Worm (Caenorhabditis elegans) whole organism, L3 larva: ENCODE results near the gene K08E4.7.

Experiments
- ZK546.5 ChIP-seq: sonication (generic microtip); optimal IDR thresholded peaks from 2 replicates; lab custom pipeline; 2017; ENCODE audit warnings: missing biosample characterization, missing genetic modification characterization
- ceh-28 ChIP-seq: fragments of 150-350 bp; optimal IDR thresholded peaks from 2 replicates; lab custom pipeline; 2014; ENCODE audit warnings: missing biosample characterization, missing genetic modification reagents, missing genetic modification characterization
- ceh-82 ChIP-seq: fragments of 150-350 bp; optimal IDR thresholded peaks from 2 replicates; lab custom pipeline; 2014; ENCODE audit warnings: missing biosample characterization, missing genetic modification characterization
- ceh-9 ChIP-seq: sonication (generic microtip); optimal IDR thresholded peaks from 2 replicates; lab custom pipeline; 2018; ENCODE audit warnings: missing biosample characterization, missing genetic modification characterization
- egl-27 ChIP-seq: sonication (generic microtip); optimal IDR thresholded peaks from 4 replicates; lab custom pipeline; 2017; ENCODE audit warnings: missing biosample characterization, missing genetic modification reagents, missing genetic modification characterization
- elt-2 ChIP-seq: sonication (generic microtip); optimal IDR thresholded peaks from 2 replicates; lab custom pipeline; 2016; ENCODE audit warnings: missing genetic modification reagents, mild to moderate bottlenecking, missing genetic modification characterization, missing compliant biosample characterization
- lin-39 ChIP-seq: fragments of 150-350 bp; optimal IDR thresholded peaks from 2 replicates; lab custom pipeline; 2018; ENCODE audit warnings: missing biosample characterization, missing genetic modification reagents, missing genetic modification characterization
- nhr-67 ChIP-seq: fragments of 150-350 bp; optimal IDR thresholded peaks from 2 replicates; lab custom pipeline; 2014; ENCODE audit warnings: missing biosample characterization, missing genetic modification characterization
- skn-1 ChIP-seq: fragments of 150-350 bp; optimal IDR thresholded peaks from 2 replicates; lab custom pipeline; 2014; ENCODE audit warnings: missing biosample characterization, missing genetic modification characterization
- unc-39 ChIP-seq: sonication (generic microtip); optimal IDR thresholded peaks from 4 replicates; lab custom pipeline; 2017; ENCODE audit warnings: missing biosample characterization, missing genetic modification characterization
- unc-62 ChIP-seq: fragments of 150-350 bp; sonication (generic microtip); optimal IDR thresholded peaks from 4 replicates; lab custom pipeline; 2014; ENCODE audit warnings: missing biosample characterization, missing genetic modification reagents, missing genetic modification characterization
- zag-1 ChIP-seq: fragments of 150-350 bp; optimal IDR thresholded peaks from 2 replicates; lab custom pipeline; 2014; ENCODE audit warnings: missing biosample characterization, missing genetic modification characterization

DNA sequence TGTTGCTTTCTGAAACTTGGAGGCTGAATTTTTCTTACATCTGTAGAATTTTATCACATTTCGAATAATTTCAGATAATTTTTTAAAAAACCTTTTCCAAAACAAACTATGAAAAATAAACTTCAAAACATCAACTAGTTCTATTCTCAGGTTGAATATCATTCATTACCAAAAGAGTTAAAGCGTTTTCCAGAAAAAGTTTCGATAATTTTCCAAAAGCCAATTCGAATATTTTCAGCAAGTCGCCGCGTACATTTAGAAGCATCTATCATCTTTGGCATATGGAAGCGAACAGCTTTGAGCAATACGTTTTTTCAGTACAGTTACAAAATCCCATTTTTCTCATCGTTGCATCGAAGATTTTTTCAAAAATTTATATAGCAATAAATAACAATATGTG, 38.7 kb upstream of the K08E4.7 start:
- TF ChIP-seq elt-2 (tag; lab: Kevin White, UChicago) (peak; percentile 19), nhr-67 (tag; lab: Kevin White, UChicago) (no peak), ceh-82 (no peak), zag-1 (tag; lab: Kevin White, UChicago) (no peak), unc-39 (tag; lab: Kevin White, UChicago) (no peak), ceh-9 (tag; lab: Kevin White, UChicago) (no peak), ZK546.5 (tag; lab: Kevin White, UChicago) (no peak), lin-39 (tag; lab: Kevin White, UChicago) (no peak), unc-62 (no peak), egl-27 (no peak), skn-1 (tag; lab: Kevin White, UChicago) (no peak), ceh-28 (tag; lab: Kevin White, UChicago) (no peak)
